Worm (Caenorhabditis elegans) whole organism, L2 larva: Measurements from ENCODE around the gene dmsr-16.

ENCODE experiments used
- C34F6.9 ChIP-seq: fragments of 150-350 bp; optimal IDR thresholded peaks from 2 replicates; lab custom pipeline; 2014; ENCODE audit warnings: missing biosample characterization, missing genetic modification characterization
- F13H6.1 ChIP-seq: sonication (generic microtip); optimal IDR thresholded peaks from 2 replicates; lab custom pipeline; 2016; ENCODE audit warnings: missing genetic modification characterization, missing compliant biosample characterization
- R02D3.7 ChIP-seq: fragments of 150-350 bp; optimal IDR thresholded peaks from 2 replicates; lab custom pipeline; 2014; ENCODE audit warnings: missing biosample characterization, missing genetic modification characterization
- Y55F3AM.14 ChIP-seq: fragments of 200-800 bp; sonication (Bioruptor generic); optimal IDR thresholded peaks from 2 replicates; lab custom pipeline; 2018; ENCODE audit warnings: mild to moderate bottlenecking, missing genetic modification characterization, missing compliant biosample characterization
- ZK546.5 ChIP-seq: sonication (generic microtip); optimal IDR thresholded peaks from 2 replicates; lab custom pipeline; 2017; ENCODE audit warnings: missing biosample characterization, missing genetic modification characterization
- alr-1 ChIP-seq: fragments of 150-350 bp; optimal IDR thresholded peaks from 2 replicates; lab custom pipeline; 2014; ENCODE audit warnings: missing biosample characterization, missing genetic modification characterization
- aly-2 ChIP-seq: fragments of 150-350 bp; optimal IDR thresholded peaks from 2 replicates; lab custom pipeline; 2014; ENCODE audit warnings: missing biosample characterization, missing genetic modification characterization
- ama-1 ChIP-seq: fragments of 150-350 bp; optimal IDR thresholded peaks from 2 replicates; lab custom pipeline; 2018; ENCODE audit warnings: inconsistent platforms
- blmp-1 ChIP-seq: sonication (generic microtip); optimal IDR thresholded peaks from 2 replicates; lab custom pipeline; 2017; ENCODE audit warnings: missing genetic modification characterization, mild to moderate bottlenecking, missing compliant biosample characterization, antibody characterized with exemption, moderate library complexity; ENCODE audit not compliant: insufficient read depth
- ceh-16 ChIP-seq: fragments of 150-350 bp; optimal IDR thresholded peaks from 2 replicates; lab custom pipeline; 2014; ENCODE audit warnings: missing biosample characterization, missing genetic modification characterization
- ceh-82 ChIP-seq: fragments of 150-350 bp; optimal IDR thresholded peaks from 2 replicates; lab custom pipeline; 2014; ENCODE audit warnings: missing biosample characterization, missing genetic modification characterization
- crh-2 ChIP-seq: sonication (generic microtip); optimal IDR thresholded peaks from 2 replicates; lab custom pipeline; 2017; ENCODE audit warnings: missing biosample characterization, missing genetic modification characterization
- dmd-4 ChIP-seq: sonication (generic microtip); optimal IDR thresholded peaks from 2 replicates; lab custom pipeline; 2017; ENCODE audit warnings: missing biosample characterization, missing genetic modification characterization
- egl-27 ChIP-seq: sonication (generic microtip); optimal IDR thresholded peaks from 3 replicates; lab custom pipeline; 2017; ENCODE audit warnings: missing biosample characterization, missing genetic modification reagents, missing genetic modification characterization
- elt-1 ChIP-seq: fragments of 150-350 bp; optimal IDR thresholded peaks from 2 replicates; lab custom pipeline; 2014; ENCODE audit warnings: missing biosample characterization, missing genetic modification characterization
- elt-3 ChIP-seq: sonication (generic microtip); optimal IDR thresholded peaks from 2 replicates; lab custom pipeline; 2017; ENCODE audit warnings: missing biosample characterization, missing genetic modification characterization
- fos-1 ChIP-seq: fragments of 150-350 bp; optimal IDR thresholded peaks from 2 replicates; lab custom pipeline; 2014; ENCODE audit warnings: missing biosample characterization, missing genetic modification characterization
- gmeb-1 ChIP-seq: fragments of 150-350 bp; optimal IDR thresholded peaks from 2 replicates; lab custom pipeline; 2014; ENCODE audit warnings: missing biosample characterization, missing genetic modification characterization
- lin-11 ChIP-seq: fragments of 150-350 bp; sonication (generic microtip); optimal IDR thresholded peaks from 2 replicates; lab custom pipeline; 2014; ENCODE audit warnings: missing biosample characterization, missing genetic modification characterization, inconsistent platforms, mixed read lengths
- lin-13 ChIP-seq: fragments of 150-350 bp; optimal IDR thresholded peaks from 2 replicates; lab custom pipeline; 2014; ENCODE audit warnings: missing biosample characterization, missing genetic modification reagents, missing genetic modification characterization
- lin-39 ChIP-seq: fragments of 150-350 bp; optimal IDR thresholded peaks from 2 replicates; lab custom pipeline; 2014; ENCODE audit warnings: missing biosample characterization, missing genetic modification reagents, missing genetic modification characterization
- lsy-2 ChIP-seq, 2 experiments: fragments of 150-350 bp in 1 of 2; sonication (generic microtip) in 1 of 2; optimal IDR thresholded peaks; 2 replicates each; lab custom pipeline; 2014 to 2017; ENCODE audit warnings: missing biosample characterization in 2 of 2, missing genetic modification characterization in 2 of 2
- mab-5 ChIP-seq: fragments of 150-350 bp; optimal IDR thresholded peaks from 2 replicates; lab custom pipeline; 2014; ENCODE audit warnings: missing biosample characterization, missing genetic modification characterization
- mbf-1 ChIP-seq: sonication (generic microtip); optimal IDR thresholded peaks from 2 replicates; lab custom pipeline; 2017; ENCODE audit warnings: missing biosample characterization, missing genetic modification characterization
- mdl-1 ChIP-seq, 2 experiments: fragments of 150-350 bp in 1 of 2; sonication (generic microtip) in 1 of 2; optimal IDR thresholded peaks; 2 replicates each; lab custom pipeline; 2017; ENCODE audit warnings: missing biosample characterization in 2 of 2, missing genetic modification characterization in 2 of 2
- nhr-10 ChIP-seq: sonication (generic microtip); optimal IDR thresholded peaks from 2 replicates; lab custom pipeline; 2017; ENCODE audit warnings: missing biosample characterization, missing genetic modification characterization
- nhr-11 ChIP-seq: fragments of 150-350 bp; optimal IDR thresholded peaks from 2 replicates; lab custom pipeline; 2014; ENCODE audit warnings: missing biosample characterization, missing genetic modification characterization
- nhr-12 ChIP-seq: fragments of 150-350 bp; optimal IDR thresholded peaks from 2 replicates; lab custom pipeline; 2014; ENCODE audit warnings: missing biosample characterization, missing genetic modification characterization
- nhr-129 ChIP-seq: fragments of 150-350 bp; optimal IDR thresholded peaks from 2 replicates; lab custom pipeline; 2014; ENCODE audit warnings: missing biosample characterization, missing genetic modification characterization
- nhr-21 ChIP-seq: fragments of 150-350 bp; optimal IDR thresholded peaks from 2 replicates; lab custom pipeline; 2014; ENCODE audit warnings: missing biosample characterization, missing genetic modification characterization
- nhr-23 ChIP-seq: fragments of 150-350 bp; optimal IDR thresholded peaks from 2 replicates; lab custom pipeline; 2014; ENCODE audit warnings: missing biosample characterization, missing genetic modification reagents, missing genetic modification characterization
- nhr-237 ChIP-seq: fragments of 150-350 bp; optimal IDR thresholded peaks from 2 replicates; lab custom pipeline; 2014; ENCODE audit warnings: missing biosample characterization, missing genetic modification characterization
- nhr-25 ChIP-seq: fragments of 150-350 bp; sonication (generic microtip); optimal IDR thresholded peaks from 3 replicates; lab custom pipeline; 2014; ENCODE audit warnings: missing biosample characterization, missing genetic modification characterization
- nhr-6 ChIP-seq: fragments of 150-350 bp; optimal IDR thresholded peaks from 2 replicates; lab custom pipeline; 2014; ENCODE audit warnings: missing biosample characterization, missing genetic modification characterization
- nhr-77 ChIP-seq: fragments of 150-350 bp; optimal IDR thresholded peaks from 2 replicates; lab custom pipeline; 2014; ENCODE audit warnings: missing biosample characterization, missing genetic modification characterization
- peb-1 ChIP-seq: fragments of 150-350 bp; optimal IDR thresholded peaks from 2 replicates; lab custom pipeline; 2014; ENCODE audit warnings: missing biosample characterization, missing genetic modification characterization
- sem-4 ChIP-seq: fragments of 150-350 bp; optimal IDR thresholded peaks from 2 replicates; lab custom pipeline; 2014; ENCODE audit warnings: missing biosample characterization, missing genetic modification reagents, missing genetic modification characterization
- skn-1 ChIP-seq: sonication (generic microtip); optimal IDR thresholded peaks from 2 replicates; lab custom pipeline; 2017; ENCODE audit warnings: missing biosample characterization, missing genetic modification characterization
- sma-3 ChIP-seq: sonication (generic microtip); optimal IDR thresholded peaks from 2 replicates; lab custom pipeline; 2016; ENCODE audit warnings: missing genetic modification reagents, missing genetic modification characterization, missing compliant biosample characterization
- sma-9 ChIP-seq, 2 experiments: fragments of 150-350 bp in 1 of 2; sonication (generic microtip) in 1 of 2; optimal IDR thresholded peaks; 2 replicates each; lab custom pipeline; 2014 to 2016; ENCODE audit warnings: missing genetic modification characterization in 2 of 2, mild to moderate bottlenecking in 1 of 2, missing biosample characterization in 1 of 2, missing compliant biosample characterization in 1 of 2, missing genetic modification reagents in 1 of 2, moderate library complexity in 1 of 2
- snpc-4 ChIP-seq: fragments of 150-350 bp; optimal IDR thresholded peaks from 2 replicates; lab custom pipeline; 2014; ENCODE audit warnings: missing biosample characterization, missing genetic modification characterization
- unc-39 ChIP-seq: fragments of 150-350 bp; optimal IDR thresholded peaks from 2 replicates; lab custom pipeline; 2014; ENCODE audit warnings: missing biosample characterization, missing genetic modification characterization
- unc-55 ChIP-seq: fragments of 150-350 bp; sonication (generic microtip); optimal IDR thresholded peaks from 3 replicates; lab custom pipeline; 2014; ENCODE audit warnings: missing biosample characterization, missing genetic modification reagents, missing genetic modification characterization
- unc-62 ChIP-seq: fragments of 150-350 bp; optimal IDR thresholded peaks from 2 replicates; lab custom pipeline; 2014; ENCODE audit warnings: missing biosample characterization, missing genetic modification reagents, missing genetic modification characterization
- zag-1 ChIP-seq: fragments of 150-350 bp; optimal IDR thresholded peaks from 2 replicates; lab custom pipeline; 2014; ENCODE audit warnings: missing biosample characterization, missing genetic modification characterization
- ztf-1 ChIP-seq: fragments of 200-800 bp; sonication (Bioruptor generic); conservative IDR thresholded peaks from 2 replicates; pipeline ENCODE4 v1.3.6; 2022; ENCODE audit warnings: missing genetic modification characterization, missing compliant biosample characterization
- ztf-11 ChIP-seq: sonication (generic microtip); optimal IDR thresholded peaks from 2 replicates; lab custom pipeline; 2017; ENCODE audit warnings: missing biosample characterization, missing genetic modification characterization
- ztf-4 ChIP-seq: fragments of 150-350 bp; optimal IDR thresholded peaks from 2 replicates; lab custom pipeline; 2014; ENCODE audit warnings: missing biosample characterization, missing genetic modification characterization

The dmsr-16 gene

DNA sequence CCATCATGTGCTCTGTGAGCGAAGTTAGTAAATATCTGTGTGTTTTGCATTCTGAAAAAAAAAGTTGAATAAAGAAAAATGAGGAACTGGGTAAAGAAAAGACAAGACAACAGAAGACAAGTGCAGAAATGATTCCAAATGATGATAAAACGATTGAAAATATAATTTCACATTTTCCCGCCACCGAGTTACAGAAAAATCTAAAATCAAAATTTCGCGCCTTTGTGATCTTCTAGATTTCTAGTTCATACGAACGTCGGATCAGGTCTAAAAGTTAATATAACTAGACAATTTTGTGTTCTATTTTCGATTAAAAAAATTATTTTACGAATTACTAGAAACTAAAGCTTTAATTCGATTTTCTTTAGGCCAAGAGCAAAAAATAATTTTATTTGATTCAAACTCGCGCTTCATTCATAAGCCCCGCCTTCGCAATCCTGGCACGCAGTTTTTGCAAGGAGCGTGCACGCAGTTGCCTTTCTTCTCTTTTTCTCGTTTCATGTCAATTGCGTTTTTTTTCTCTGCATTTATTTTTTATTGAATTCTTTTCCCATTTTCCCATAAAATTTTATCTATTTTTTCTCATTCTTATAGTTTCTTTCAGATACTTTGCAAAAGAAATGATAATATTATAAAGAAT, 23.9 kb downstream of the dmsr-16 start, which contains the start of the genes spn-4 and spe-39:
spn-4 (minus strand) TSS at position 51 of the 640 bp plus-strand sequence.
spe-39 (plus strand) TSS at position 599 of the 640 bp plus-strand sequence.
- peak; percentile 96 for TF ChIP-seq gmeb-1 (tag; lab: Kevin White, UChicago)
- TF ChIP-seq fos-1 = peak; percentile 32
- no peak for TF ChIP-seq ztf-4 (tag; lab: Kevin White, UChicago)
- TF ChIP-seq ztf-11 = peak; percentile 25
- TF ChIP-seq sem-4 (tag; lab: Kevin White, UChicago) = peak; percentile 62
- TF ChIP-seq peb-1 (tag; lab: Kevin White, UChicago) = no peak
- TF ChIP-seq mab-5 = peak; percentile 75
- no peak for TF ChIP-seq alr-1 (tag; lab: Kevin White, UChicago)
- TF ChIP-seq aly-2 (tag; lab: Kevin White, UChicago) = no peak
- TF ChIP-seq nhr-237 (tag; lab: Kevin White, UChicago) = no peak
- TF ChIP-seq nhr-10 (tag; lab: Kevin White, UChicago) = no peak
- TF ChIP-seq zag-1 = peak; percentile 2
- TF ChIP-seq nhr-129 (tag; lab: Kevin White, UChicago) = peak; percentile 70
- TF ChIP-seq elt-1 (tag; lab: Kevin White, UChicago) = no peak
- TF ChIP-seq nhr-77 (tag; lab: Kevin White, UChicago) = no peak
- no peak for TF ChIP-seq ama-1 (lab: Kevin White, UChicago)
- no peak for TF ChIP-seq lin-39 (tag; lab: Kevin White, UChicago)
- TF ChIP-seq R02D3.7 = peak; percentile 45
- TF ChIP-seq C34F6.9 (tag; lab: Kevin White, UChicago) = peak; percentile 80
- TF ChIP-seq unc-62 (GFP tag; lab: Kevin White, UChicago) = no peak
- TF ChIP-seq elt-3 (tag; lab: Kevin White, UChicago) = no peak
- peak; percentile 40 to 84 for TF ChIP-seq lsy-2 (tag; optimal IDR thresholded peaks at IDR 0.05; lab: Kevin White, UChicago)
- peak; percentile 88 for TF ChIP-seq sma-9 (GFP tag; optimal IDR thresholded peaks at IDR 0.05; lab: Kevin White, UChicago)
- no peak for TF ChIP-seq sma-9 (tag; optimal IDR thresholded peaks at IDR 0.05; lab: Kevin White, UChicago)
- no peak for TF ChIP-seq ceh-82 (tag; lab: Kevin White, UChicago)
- TF ChIP-seq mdl-1 (tag; optimal IDR thresholded peaks at IDR 0.05; lab: Kevin White, UChicago) = peak in 1 of 2 experiments; percentile 10
- no peak for TF ChIP-seq Y55F3AM.14 (GFP tag; lab: Kevin White, UChicago)
- TF ChIP-seq F13H6.1 (tag; lab: Kevin White, UChicago) = peak; percentile 74
- TF ChIP-seq lin-11 (tag; lab: Kevin White, UChicago) = peak; percentile 71
- TF ChIP-seq skn-1 (tag; lab: Kevin White, UChicago) = no peak
- peak; percentile 71 for TF ChIP-seq sma-3 (GFP tag; lab: Kevin White, UChicago)
- TF ChIP-seq dmd-4 = no peak
- no peak for TF ChIP-seq nhr-23 (tag; lab: Kevin White, UChicago)
- no peak for TF ChIP-seq ztf-1 (GFP tag; lab: Robert Waterston, UW)
- TF ChIP-seq nhr-11 = no peak
- TF ChIP-seq crh-2 = peak; percentile 55
- no peak for TF ChIP-seq nhr-6 (tag; lab: Kevin White, UChicago)
- no peak for TF ChIP-seq mbf-1 (tag; lab: Kevin White, UChicago)
- TF ChIP-seq nhr-21 (tag; lab: Kevin White, UChicago) = peak; percentile 30
- TF ChIP-seq lin-13 (GFP tag; lab: Kevin White, UChicago) = peak; percentile 64
- TF ChIP-seq unc-39 (tag; lab: Kevin White, UChicago) = no peak
- TF ChIP-seq blmp-1 (tag; lab: Kevin White, UChicago) = peak; percentile 24
- peak; percentile 3 for TF ChIP-seq snpc-4 (tag; lab: Kevin White, UChicago)
- TF ChIP-seq unc-55 (GFP tag; lab: Kevin White, UChicago) = peak; percentile 90
- no peak for TF ChIP-seq nhr-25 (tag; lab: Kevin White, UChicago)
- TF ChIP-seq ZK546.5 (tag; lab: Kevin White, UChicago) = no peak
- peak; percentile 38 for TF ChIP-seq ceh-16
- peak; percentile 46 for TF ChIP-seq egl-27 (tag; lab: Kevin White, UChicago)
- no peak for TF ChIP-seq nhr-12
- TF ChIP-seq, all 48 proteins: peak for 23
